Fruit fly (Drosophila melanogaster) whole organism: ENCODE data around the gene CG8907.

ENCODE experiments used
- Dll ChIP-seq: fragments of >200 bp; optimal IDR thresholded peaks from 2 replicates; lab custom pipeline; 2017
- EcR ChIP-seq, 2 experiments: fragments of >200 bp; optimal IDR thresholded peaks; 2 replicates each; lab custom pipeline; 2017; ENCODE audit warnings: missing biosample characterization in 2 of 2, missing genetic modification characterization in 2 of 2, missing genetic modification reagents in 2 of 2
- psq ChIP-seq: fragments of >200 bp; optimal IDR thresholded peaks from 2 replicates; lab custom pipeline; 2017

DNA sequence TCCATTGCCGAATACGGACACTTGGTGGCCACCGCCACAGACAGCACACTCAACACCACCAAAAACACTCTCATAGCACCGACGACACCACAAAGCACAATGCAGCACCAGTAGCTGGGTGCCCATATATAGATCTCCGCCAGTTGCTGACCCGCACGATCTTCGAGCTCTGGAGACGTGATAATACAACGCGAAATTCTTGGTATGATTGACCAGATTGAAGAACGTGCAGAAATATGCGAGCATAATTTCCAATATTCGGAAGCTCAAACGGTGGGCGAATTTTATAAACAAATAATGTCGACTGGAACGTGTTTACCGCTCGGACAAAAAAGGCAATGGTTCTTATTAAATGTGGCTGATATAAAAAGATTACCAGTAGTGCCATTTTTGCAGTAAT is 27.9 kb downstream of the CG8907 start, which contains the start of gene CG4009:
- TF ChIP-seq psq (lab: Kevin White, UChicago) (no peak), Dll (lab: Kevin White, UChicago) (no peak), EcR (GFP tag; optimal IDR thresholded peaks at IDR 0.05; lab: Kevin White, UChicago) (no peak)
